Worm (Caenorhabditis elegans) whole organism, L1 larva: Measurements from ENCODE around the gene pfk-1.1.

Experiments used
- C34B4.2 ChIP-seq: sonication (generic microtip); optimal IDR thresholded peaks from 2 replicates; lab custom pipeline; 2017; ENCODE audit warnings: mild to moderate bottlenecking, missing genetic modification characterization, missing compliant biosample characterization
- alr-1 ChIP-seq: fragments of 200-800 bp; sonication (Bioruptor generic); optimal IDR thresholded peaks from 2 replicates; lab custom pipeline; 2018; ENCODE audit warnings: borderline replicate concordance, mild to moderate bottlenecking, missing genetic modification characterization, missing compliant biosample characterization
- ceh-88 ChIP-seq: fragments of 200-800 bp; sonication (Bioruptor generic); IDR thresholded peaks from 2 replicates; pipeline ENCODE4 v1.3.6; 2022; ENCODE audit warnings: missing genetic modification characterization, missing compliant biosample characterization
- dsc-1 ChIP-seq: sonication (generic microtip); optimal IDR thresholded peaks from 2 replicates; lab custom pipeline; 2016; ENCODE audit warnings: mild to moderate bottlenecking, missing genetic modification characterization, missing compliant biosample characterization
- efl-1 ChIP-seq, 4 experiments: fragments of 150-350 bp; optimal IDR thresholded peaks in 3 of 4; peaks in 1 of 4; 1 replicate in 1 of 4; 2 replicates in 3 of 4; lab custom pipeline; 2014; ENCODE audit warnings: missing biosample characterization in 2 of 4, missing genetic modification characterization in 2 of 4, missing genetic modification reagents in 2 of 4
- egl-13 ChIP-seq: sonication (generic microtip); optimal IDR thresholded peaks from 2 replicates; lab custom pipeline; 2016; ENCODE audit warnings: missing genotype, missing genetic modification reagents, missing genetic modification characterization, missing compliant biosample characterization
- egl-27 ChIP-seq, 2 experiments: fragments of 150-350 bp in 1 of 2; sonication (generic microtip); optimal IDR thresholded peaks; 3 replicates each; lab custom pipeline; 2017 to 2018; ENCODE audit warnings: missing biosample characterization in 2 of 2, missing genetic modification characterization in 2 of 2, missing genetic modification reagents in 2 of 2
- ets-5 ChIP-seq: fragments of 200-800 bp; sonication (Bioruptor generic); IDR thresholded peaks from 2 replicates; pipeline ENCODE4 v1.3.6; 2022; ENCODE audit warnings: missing genetic modification characterization, missing compliant biosample characterization
- fkh-4 ChIP-seq: sonication (generic microtip); optimal IDR thresholded peaks from 2 replicates; lab custom pipeline; 2016; ENCODE audit warnings: missing compliant biosample characterization, missing genetic modification characterization, borderline replicate concordance
- fos-1 ChIP-seq: fragments of 150-350 bp; optimal IDR thresholded peaks from 2 replicates; lab custom pipeline; 2014; ENCODE audit warnings: missing biosample characterization, missing genetic modification characterization
- grh-1 ChIP-seq: fragments of 200-800 bp; sonication (Bioruptor generic); IDR thresholded peaks from 2 replicates; pipeline ENCODE4 v1.3.6; 2022; ENCODE audit warnings: missing genetic modification reagents, missing genetic modification characterization, missing compliant biosample characterization
- hlh-17 ChIP-seq: fragments of 200-800 bp; sonication (Bioruptor generic); optimal IDR thresholded peaks from 2 replicates; lab custom pipeline; 2018; ENCODE audit warnings: missing genetic modification characterization, mild to moderate bottlenecking, missing compliant biosample characterization, moderate library complexity, borderline replicate concordance
- irx-1 ChIP-seq: sonication (generic microtip); optimal IDR thresholded peaks from 2 replicates; lab custom pipeline; 2016; ENCODE audit warnings: missing genetic modification characterization, missing compliant biosample characterization
- lin-35 ChIP-seq, 2 experiments: fragments of 150-350 bp; optimal IDR thresholded peaks; 2 replicates each; lab custom pipeline; 2014; ENCODE audit warnings: missing biosample characterization in 2 of 2, missing genetic modification characterization in 2 of 2, missing genetic modification reagents in 2 of 2
- lin-39 ChIP-seq: fragments of 150-350 bp; optimal IDR thresholded peaks from 2 replicates; lab custom pipeline; 2014; ENCODE audit warnings: missing biosample characterization, missing genetic modification reagents, missing genetic modification characterization
- lir-3 ChIP-seq: sonication (generic microtip); optimal IDR thresholded peaks from 2 replicates; lab custom pipeline; 2016; ENCODE audit warnings: mild to moderate bottlenecking, missing genetic modification characterization, moderate library complexity, missing compliant biosample characterization; ENCODE audit not compliant: poor library complexity
- lsy-2 ChIP-seq, 2 experiments: fragments of 150-350 bp; optimal IDR thresholded peaks; 2 replicates each; lab custom pipeline; 2014; ENCODE audit warnings: missing biosample characterization in 2 of 2, missing genetic modification characterization in 2 of 2
- mdl-1 ChIP-seq, 2 experiments: fragments of 150-350 bp; optimal IDR thresholded peaks; 2 replicates each; lab custom pipeline; 2014 to 2017; ENCODE audit warnings: missing biosample characterization in 2 of 2, missing genetic modification characterization in 2 of 2, inconsistent platforms in 1 of 2
- mef-2 ChIP-seq: fragments of 150-350 bp; optimal IDR thresholded peaks from 2 replicates; lab custom pipeline; 2014; ENCODE audit warnings: missing biosample characterization, missing genetic modification characterization
- nhr-28 ChIP-seq: fragments of 150-350 bp; optimal IDR thresholded peaks from 2 replicates; lab custom pipeline; 2014; ENCODE audit warnings: missing biosample characterization, missing genetic modification characterization
- nhr-76 ChIP-seq: sonication (generic microtip); optimal IDR thresholded peaks from 2 replicates; lab custom pipeline; 2017; ENCODE audit warnings: missing biosample characterization, missing genetic modification characterization
- nhr-77 ChIP-seq: fragments of 150-350 bp; optimal IDR thresholded peaks from 2 replicates; lab custom pipeline; 2014; ENCODE audit warnings: missing biosample characterization, missing genetic modification characterization
- nhr-84 ChIP-seq: sonication (generic microtip); optimal IDR thresholded peaks from 2 replicates; lab custom pipeline; 2017; ENCODE audit warnings: missing biosample characterization, missing genetic modification characterization
- nhr-90 ChIP-seq: sonication (generic microtip); optimal IDR thresholded peaks from 2 replicates; lab custom pipeline; 2016; ENCODE audit warnings: mild to moderate bottlenecking, missing genetic modification characterization, missing compliant biosample characterization; ENCODE audit not compliant: poor library complexity
- pag-3 ChIP-seq: sonication (generic microtip); optimal IDR thresholded peaks from 2 replicates; lab custom pipeline; 2017; ENCODE audit warnings: missing genetic modification characterization, mild to moderate bottlenecking, missing compliant biosample characterization, antibody characterized with exemption, borderline replicate concordance; ENCODE audit not compliant: insufficient read depth
- skn-1 ChIP-seq: fragments of 150-350 bp; optimal IDR thresholded peaks from 2 replicates; lab custom pipeline; 2014; ENCODE audit warnings: missing biosample characterization, missing genetic modification characterization
- snpc-4 ChIP-seq: fragments of 150-350 bp; optimal IDR thresholded peaks from 2 replicates; lab custom pipeline; 2014; ENCODE audit warnings: missing biosample characterization, missing genetic modification characterization
- sox-4 ChIP-seq: sonication (generic microtip); optimal IDR thresholded peaks from 2 replicates; lab custom pipeline; 2016; ENCODE audit warnings: missing genetic modification characterization, missing compliant biosample characterization
- sptf-1 ChIP-seq: fragments of 150-350 bp; optimal IDR thresholded peaks from 2 replicates; lab custom pipeline; 2014; ENCODE audit warnings: missing biosample characterization, missing genetic modification characterization
- unc-98 ChIP-seq: fragments of 200-800 bp; sonication (Bioruptor generic); IDR thresholded peaks from 2 replicates; pipeline ENCODE4 v1.3.6; 2022; ENCODE audit warnings: missing genetic modification characterization, missing compliant biosample characterization
- xbp-1 ChIP-seq: sonication (generic microtip); optimal IDR thresholded peaks from 2 replicates; lab custom pipeline; 2016; ENCODE audit warnings: missing genetic modification characterization, missing compliant biosample characterization
- zag-1 ChIP-seq: fragments of 150-350 bp; optimal IDR thresholded peaks from 2 replicates; lab custom pipeline; 2014; ENCODE audit warnings: missing biosample characterization, missing genetic modification characterization

pfk-1.1 gene

DNA sequence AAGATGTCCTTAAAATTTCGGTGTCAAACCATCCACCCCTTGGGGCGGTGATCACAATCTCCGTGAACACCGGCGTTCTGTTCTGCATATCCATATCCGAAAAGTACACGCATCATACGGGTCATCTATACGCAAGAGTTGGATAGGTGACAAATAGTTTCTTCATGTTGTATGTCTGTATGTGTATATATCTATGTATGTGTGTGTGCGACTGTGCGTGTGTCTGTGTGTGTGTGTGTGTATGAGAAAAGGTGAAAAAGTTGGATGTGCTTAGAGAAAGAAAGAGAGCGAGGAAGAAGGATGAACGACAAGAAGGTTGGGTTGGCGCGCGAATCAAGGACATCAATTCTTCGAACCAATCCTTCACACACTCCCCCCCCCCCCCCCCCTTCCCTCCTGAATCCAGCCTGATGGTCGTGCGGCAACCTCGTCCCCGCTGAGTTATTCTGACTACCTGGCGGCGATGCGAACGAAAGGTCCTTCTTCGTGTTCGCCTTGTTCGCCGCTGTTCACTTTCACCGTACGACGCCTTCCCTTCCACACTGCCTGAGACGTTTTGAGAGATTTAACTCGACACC, 33.3 kb upstream of the pfk-1.1 start (continued):
- no peak for TF ChIP-seq C34B4.2 (tag; lab: Kevin White, UChicago)

ce11 chrX:2909227-2909626, 31.4 kb upstream of the pfk-1.1 start, which contains the start of gene nmy-1:
Gene nmy-1 (plus strand): TSS chrX:2909527.
- TF ChIP-seq nhr-77 (no peak), irx-1 (tag; lab: Kevin White, UChicago) (no peak), lin-35 (GFP tag; optimal IDR thresholded peaks at IDR 0.05; lab: Kevin White, UChicago) (no peak), unc-98 (GFP tag; lab: Robert Waterston, UW) (no peak)

ce11 chrX:2912689-2913088, 28.0 kb upstream of the pfk-1.1 start:
- TF ChIP-seq skn-1 (tag; lab: Kevin White, UChicago), result no peak
- TF ChIP-seq efl-1 (optimal IDR thresholded peaks at IDR 0.05; lab: Kevin White, UChicago), result no peak
- TF ChIP-seq efl-1 (GFP tag; optimal IDR thresholded peaks at IDR 0.05 in 1 of 2; lab: Kevin White, UChicago), result peak in 1 of 2 experiments; percentile 58

DNA sequence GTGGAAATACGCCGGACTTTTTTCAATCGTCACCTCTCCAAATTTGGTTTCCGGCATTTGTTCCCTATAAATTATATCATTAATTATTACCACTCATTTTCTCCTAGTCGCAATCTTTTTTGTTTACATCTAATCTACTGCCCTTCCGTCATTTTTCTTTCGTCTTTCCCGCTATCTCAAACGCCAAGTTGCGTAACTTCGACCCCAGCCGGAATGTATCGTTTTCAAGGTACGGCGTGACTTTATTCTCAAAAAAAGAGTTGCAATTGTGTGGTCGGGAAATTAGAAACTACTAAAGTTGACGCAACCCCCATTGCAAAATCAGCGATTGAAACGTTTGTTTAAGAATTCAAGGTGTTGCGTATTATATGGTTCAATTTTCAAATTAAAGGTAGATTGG, 21.2 kb upstream of the pfk-1.1 start:
- TF ChIP-seq pag-3 (tag; lab: Kevin White, UChicago), result no peak
- no peak for TF ChIP-seq nhr-28 (tag; lab: Kevin White, UChicago)
- TF ChIP-seq sox-4 (tag; lab: Kevin White, UChicago), result no peak
- TF ChIP-seq fos-1, result no peak
- no peak for TF ChIP-seq mdl-1 (tag; optimal IDR thresholded peaks at IDR 0.05; lab: Kevin White, UChicago)
- no peak for TF ChIP-seq xbp-1 (tag; lab: Kevin White, UChicago)
- TF ChIP-seq hlh-17 (GFP tag; lab: Kevin White, UChicago), result no peak
- TF ChIP-seq snpc-4 (tag; lab: Kevin White, UChicago), result no peak
- TF ChIP-seq mef-2 (tag; lab: Kevin White, UChicago), result no peak
- no peak for TF ChIP-seq nhr-76 (tag; lab: Kevin White, UChicago)
- no peak for TF ChIP-seq nhr-90 (tag; lab: Kevin White, UChicago)
- TF ChIP-seq ets-5 (GFP tag; lab: Robert Waterston, UW), result no peak
- TF ChIP-seq skn-1 (tag; lab: Kevin White, UChicago), result no peak
- TF ChIP-seq nhr-84 (tag; lab: Kevin White, UChicago), result no peak
- no peak for TF ChIP-seq egl-27 (tag; optimal IDR thresholded peaks at IDR 0.05; lab: Kevin White, UChicago)
- TF ChIP-seq egl-13 (tag; lab: Kevin White, UChicago), result no peak

DNA sequence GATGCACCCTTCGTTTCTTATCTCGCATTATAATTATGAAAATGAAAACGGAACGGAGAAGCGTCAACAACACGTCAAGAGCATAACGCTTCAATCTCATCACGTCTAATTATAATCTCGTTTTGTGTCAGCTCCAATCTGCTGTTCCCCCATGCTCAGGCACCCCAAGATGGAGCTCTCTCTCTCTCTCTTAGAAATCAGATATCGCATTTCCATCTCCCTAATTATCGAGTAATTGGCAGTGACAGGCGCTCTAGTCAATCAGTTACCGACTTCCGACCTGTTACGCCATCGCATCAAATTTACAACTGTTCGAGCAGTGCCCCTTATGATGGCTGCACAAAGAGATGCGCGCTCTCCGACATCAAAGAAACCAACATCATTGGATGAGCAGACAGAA, 20.2 kb upstream of the pfk-1.1 start:
- TF ChIP-seq ceh-88 (GFP tag; lab: Robert Waterston, UW), result no peak
- TF ChIP-seq lin-39, result no peak
- no peak for TF ChIP-seq dsc-1 (tag; lab: Kevin White, UChicago)
- no peak for TF ChIP-seq alr-1
- no peak for TF ChIP-seq lir-3 (tag; lab: Kevin White, UChicago)
- no peak for TF ChIP-seq mdl-1 (tag; optimal IDR thresholded peaks at IDR 0.05; lab: Kevin White, UChicago)
- no peak for TF ChIP-seq egl-13 (tag; lab: Kevin White, UChicago)
- TF ChIP-seq lsy-2 (tag; optimal IDR thresholded peaks at IDR 0.05; lab: Kevin White, UChicago), result no peak
- TF ChIP-seq grh-1 (GFP tag; lab: Robert Waterston, UW), result no peak
- no peak for TF ChIP-seq snpc-4 (tag; lab: Kevin White, UChicago)

- TF ChIP-seq fos-1, result no peak
- TF ChIP-seq sptf-1, result no peak
- TF ChIP-seq zag-1 (tag; lab: Kevin White, UChicago), result no peak
- no peak for TF ChIP-seq alr-1
- no peak for TF ChIP-seq fkh-4
- no peak for TF ChIP-seq snpc-4 (tag; lab: Kevin White, UChicago)
- no peak for TF ChIP-seq irx-1 (tag; lab: Kevin White, UChicago)
Observed at ce11 chrX:2921737-2922136, 18.9 kb upstream of the pfk-1.1 start.
